Worm (Caenorhabditis elegans): ENCODE measurements around the gene F07F6.1.

Gene F07F6.1

DNA sequence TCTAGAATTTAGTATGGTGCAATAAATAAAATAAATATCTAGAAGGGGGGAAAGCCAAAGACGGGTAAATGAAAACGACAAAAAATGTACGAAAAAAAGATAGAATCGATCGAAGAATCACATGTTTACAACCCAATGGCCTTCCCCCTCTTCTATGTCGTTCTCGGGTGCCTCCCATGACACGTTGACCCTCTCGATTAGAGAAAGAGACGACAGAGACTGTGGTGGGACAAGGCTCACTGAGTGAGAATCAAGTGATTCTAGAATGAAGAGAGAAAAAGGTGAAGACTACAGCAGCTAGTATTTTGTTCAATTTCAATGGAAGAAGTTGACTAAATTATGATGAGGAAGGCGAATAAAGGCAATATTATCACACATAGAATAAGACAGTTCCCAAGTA lies 11.6 kb upstream of the F07F6.1 start (continued):
- TF ChIP-seq nhr-42 (GFP tag; IDR thresholded peaks at IDR 0.05) (no peak), unc-130 (GFP tag; optimal IDR thresholded peaks at IDR 0.05) (no peak), ama-1 (optimal IDR thresholded peaks at IDR 0.05) (no peak), lin-15B (tag; optimal IDR thresholded peaks at IDR 0.05) (no peak), nhr-48 (tag; optimal IDR thresholded peaks at IDR 0.05) (peak; percentile 38), skn-1 (tag; optimal IDR thresholded peaks at IDR 0.05) (no peak), zip-2 (tag; optimal IDR thresholded peaks at IDR 0.05) (no peak), Y105C5A.15 (GFP tag; IDR thresholded peaks at IDR 0.05) (no peak), aha-1 (tag) (no peak), egl-27 (tag; optimal IDR thresholded peaks at IDR 0.05) (no peak), lin-29 (GFP tag; IDR thresholded peaks at IDR 0.05) (no peak), ceh-44 (GFP tag; IDR thresholded peaks at IDR 0.05) (no peak), dve-1 (tag; optimal IDR thresholded peaks at IDR 0.05; ENCODE audit: insufficient read depth) (peak; percentile 51), R02D3.7 (tag; optimal IDR thresholded peaks at IDR 0.05) (no peak), arid-1 (GFP tag; conservative IDR thresholded peaks at IDR 0.05) (no peak), zag-1 (tag; optimal IDR thresholded peaks at IDR 0.05) (no peak), dmd-8 (GFP tag; IDR thresholded peaks at IDR 0.05) (no peak), daf-12 (tag; optimal IDR thresholded peaks at IDR 0.05) (no peak), F37D6.2 (tag; optimal IDR thresholded peaks at IDR 0.05) (no peak), dpl-1 (GFP tag; optimal IDR thresholded peaks at IDR 0.05) (peak; percentile 16), madf-9 (GFP tag; conservative IDR thresholded peaks at IDR 0.05) (no peak), aly-2 (tag; optimal IDR thresholded peaks at IDR 0.05) (no peak), mdt-29 (GFP tag; IDR thresholded peaks at IDR 0.05) (no peak), hif-1 (tag; optimal IDR thresholded peaks at IDR 0.05) (peak in 1 of 2 experiments; percentile 36), cey-2 (tag; optimal IDR thresholded peaks at IDR 0.05; ENCODE audit: borderline replicate concordance, insufficient read depth) (no peak), nhr-25 (tag; optimal IDR thresholded peaks at IDR 0.05; ENCODE audit: borderline replicate concordance, insufficient read depth) (peak; percentile 60), rbr-2 (tag; optimal IDR thresholded peaks at IDR 0.05) (no peak), nhr-102 (tag; optimal IDR thresholded peaks at IDR 0.05) (no peak), saeg-2 (GFP tag; IDR thresholded peaks at IDR 0.05) (no peak), zfp-3 (GFP tag; conservative IDR thresholded peaks at IDR 0.05) (no peak), F49E8.2 (tag; optimal IDR thresholded peaks at IDR 0.05; ENCODE audit: borderline replicate concordance) (no peak), lin-39 (tag; optimal IDR thresholded peaks at IDR 0.05) (no peak), ceh-20 (GFP tag; IDR thresholded peaks at IDR 0.05) (no peak), lim-7 (GFP tag; IDR thresholded peaks at IDR 0.05) (no peak), lir-3 (tag; optimal IDR thresholded peaks at IDR 0.05) (no peak), nhr-111 (GFP tag; optimal IDR thresholded peaks at IDR 0.05) (no peak), unc-62 (GFP tag; optimal IDR thresholded peaks at IDR 0.05 in 1 of 2) (peak in 1 of 2 experiments; percentile 51), unc-62 (tag; optimal IDR thresholded peaks at IDR 0.05) (no peak), nhr-6 (tag; optimal IDR thresholded peaks at IDR 0.05) (peak; percentile 56), daf-8 (GFP tag; IDR thresholded peaks at IDR 0.05) (no peak), daf-16 (GFP tag; optimal IDR thresholded peaks at IDR 0.05) (no peak), daf-16 (tag; optimal IDR thresholded peaks at IDR 0.05) (peak; percentile 63), lsy-2 (tag; optimal IDR thresholded peaks at IDR 0.05) (peak in 1 of 2 experiments; percentile 69), nhr-41 (GFP tag; IDR thresholded peaks at IDR 0.05) (no peak), fos-1 (tag; optimal IDR thresholded peaks at IDR 0.05) (no peak), nhr-76 (tag; optimal IDR thresholded peaks at IDR 0.05) (no peak), Y48G9A.11 (GFP tag; IDR thresholded peaks at IDR 0.05) (no peak), mep-1 (tag; optimal IDR thresholded peaks at IDR 0.05) (peak; percentile 78), F10B5.3 (tag; optimal IDR thresholded peaks at IDR 0.05) (no peak), ceh-62 (tag; optimal IDR thresholded peaks at IDR 0.05) (no peak), ctbp-1 (GFP tag; IDR thresholded peaks at IDR 0.05) (no peak), ceh-82 (tag; optimal IDR thresholded peaks at IDR 0.05) (no peak), mes-2 (tag; optimal IDR thresholded peaks at IDR 0.05; ENCODE audit: poor library complexity, severe bottlenecking) (peak; percentile 41)
